Fruit fly (Drosophila melanogaster): ENCODE data around the gene hop.

The hop gene

dm6 chrX:11371613-11372012 lies 3.7 kb upstream of the hop start:
- TF ChIP-seq Ets96B (tag; optimal IDR thresholded peaks at IDR 0.05), result no peak
- no peak for TF ChIP-seq Hr38 (GFP tag; optimal IDR thresholded peaks at IDR 0.05)
- no peak for TF ChIP-seq Smox (GFP tag; optimal IDR thresholded peaks at IDR 0.05)
- TF ChIP-seq CG11294 (GFP tag; IDR thresholded peaks at IDR 0.05), result no peak
- TF ChIP-seq OdsH (GFP tag; optimal IDR thresholded peaks at IDR 0.05), result no peak

- TF ChIP-seq Sox15 (GFP tag; optimal IDR thresholded peaks at IDR 0.05) (no peak), CG15336 (GFP tag; IDR thresholded peaks at IDR 0.05) (peak; percentile 65), CG8119 (GFP tag; IDR thresholded peaks at IDR 0.05) (peak; percentile 35; the same call in 1 of the 3 replicates), esn (GFP tag; optimal IDR thresholded peaks at IDR 0.05) (peak; percentile 0), CG32006 (GFP tag; optimal IDR thresholded peaks at IDR 0.05) (peak; percentile 27), Gug (GFP tag; IDR thresholded peaks at IDR 0.05) (peak; percentile 60), Hr39 (GFP tag; optimal IDR thresholded peaks at IDR 0.05) (no peak), Eip75B (GFP tag; optimal IDR thresholded peaks at IDR 0.05) (peak; percentile 15), CG6163 (GFP tag; IDR thresholded peaks at IDR 0.05) (peak; percentile 54; the same call in 1 of the 3 replicates), fd59A (GFP tag; optimal IDR thresholded peaks at IDR 0.05) (no peak), CG34406 (GFP tag; optimal IDR thresholded peaks at IDR 0.05) (no peak), Eip78C (GFP tag) (peak; percentile 81), Ets21C (GFP tag; optimal IDR thresholded peaks at IDR 0.05) (no peak), Hr4 (GFP tag; optimal IDR thresholded peaks at IDR 0.05) (no peak), salr (GFP tag; optimal IDR thresholded peaks at IDR 0.05) (no peak), Met (GFP tag; optimal IDR thresholded peaks at IDR 0.05) (no peak), eg (GFP tag; IDR thresholded peaks at IDR 0.05) (peak; percentile 74; the same call in 2 of the 3 replicates), CG3919 (GFP tag; optimal IDR thresholded peaks at IDR 0.05) (no peak), CG1621 (tag; optimal IDR thresholded peaks at IDR 0.05) (no peak), pdm3 (GFP tag; optimal IDR thresholded peaks at IDR 0.05) (no peak), CG10669 (GFP tag; optimal IDR thresholded peaks at IDR 0.05) (peak; percentile 10), CG16779 (tag; optimal IDR thresholded peaks at IDR 0.05) (no peak), svp (GFP tag) (peak; percentile 52), fkh (GFP tag; optimal IDR thresholded peaks at IDR 0.05) (no peak), net (GFP tag; optimal IDR thresholded peaks at IDR 0.05) (peak; percentile 6), acj6 (GFP tag; optimal IDR thresholded peaks at IDR 0.05) (no peak), Blimp-1 (GFP tag; optimal IDR thresholded peaks at IDR 0.05) (no peak), CG10631 (GFP tag; optimal IDR thresholded peaks at IDR 0.05) (peak; percentile 18), achi (GFP tag; optimal IDR thresholded peaks at IDR 0.05) (no peak), dsx (GFP tag; optimal IDR thresholded peaks at IDR 0.05; ENCODE audit: poor library complexity, severe bottlenecking) (peak; percentile 45), CG6276 (GFP tag; optimal IDR thresholded peaks at IDR 0.05) (no peak), CG11294 (GFP tag; IDR thresholded peaks at IDR 0.05) (0 out of 2 replicates have a peak, but pooled peaks have one; percentile 30), Ets96B (tag; optimal IDR thresholded peaks at IDR 0.05) (peak; percentile 1)
Observed at dm6 chrX:11370792-11371191, 2.9 kb upstream of the hop start.

dm6 chrX:11369374-11369773 lies 1.5 kb upstream of the hop start, which contains the start of gene dlg1:
Gene dlg1 (plus strand): TSS chrX:11369665.
- no peak for TF ChIP-seq CG16779 (tag; optimal IDR thresholded peaks at IDR 0.05)
- TF ChIP-seq topi (GFP tag; optimal IDR thresholded peaks at IDR 0.05), result no peak
- peak; percentile 35 for TF ChIP-seq fkh (GFP tag; optimal IDR thresholded peaks at IDR 0.05)
- peak; percentile 67 for TF ChIP-seq Eip78C (GFP tag)
- peak; percentile 67 for TF ChIP-seq CG1621 (tag; optimal IDR thresholded peaks at IDR 0.05)

DNA sequence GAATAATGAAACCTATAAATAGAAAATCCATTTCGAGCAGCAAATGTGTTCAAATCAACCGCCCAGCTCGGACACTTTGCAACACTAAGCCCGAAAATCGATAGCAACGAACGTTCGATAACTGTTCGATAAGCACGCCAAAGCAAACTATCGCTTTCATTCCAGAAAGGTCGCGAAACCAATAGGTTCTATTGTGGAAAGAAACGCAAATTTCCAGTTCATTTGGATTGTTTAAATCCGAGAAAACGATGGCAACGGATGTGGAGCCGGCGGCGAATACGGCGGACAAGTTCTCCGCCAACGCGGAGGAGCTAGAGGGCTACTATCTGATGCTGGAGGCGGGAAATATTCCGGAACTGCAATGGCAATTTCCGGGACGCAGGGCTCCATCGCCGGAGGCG lies 8.8 kb downstream of the hop start, which contains the start of gene Pa1:
Gene Pa1 (plus strand): TSS at position 156 of the 401 bp plus-strand sequence.
- no peak for TF ChIP-seq eg (GFP tag; IDR thresholded peaks at IDR 0.05)
- no peak for TF ChIP-seq fd59A (GFP tag; optimal IDR thresholded peaks at IDR 0.05)
- no peak for TF ChIP-seq CG11762 (GFP tag; optimal IDR thresholded peaks at IDR 0.05; ENCODE audit: insufficient read depth)
- TF ChIP-seq esn (GFP tag; optimal IDR thresholded peaks at IDR 0.05), result peak; percentile 7
- TF ChIP-seq CG32006 (GFP tag; optimal IDR thresholded peaks at IDR 0.05), result no peak
- no peak for TF ChIP-seq Eip75B (GFP tag; optimal IDR thresholded peaks at IDR 0.05)
- peak; percentile 49 for TF ChIP-seq CG1621 (tag; optimal IDR thresholded peaks at IDR 0.05)
- no peak for TF ChIP-seq Sox102F (GFP tag; optimal IDR thresholded peaks at IDR 0.05)

Data from whole organism, prepupa.